Worm (Caenorhabditis elegans): ENCODE measurements around the gene C14C10.2.

C14C10.2 gene

DNA sequence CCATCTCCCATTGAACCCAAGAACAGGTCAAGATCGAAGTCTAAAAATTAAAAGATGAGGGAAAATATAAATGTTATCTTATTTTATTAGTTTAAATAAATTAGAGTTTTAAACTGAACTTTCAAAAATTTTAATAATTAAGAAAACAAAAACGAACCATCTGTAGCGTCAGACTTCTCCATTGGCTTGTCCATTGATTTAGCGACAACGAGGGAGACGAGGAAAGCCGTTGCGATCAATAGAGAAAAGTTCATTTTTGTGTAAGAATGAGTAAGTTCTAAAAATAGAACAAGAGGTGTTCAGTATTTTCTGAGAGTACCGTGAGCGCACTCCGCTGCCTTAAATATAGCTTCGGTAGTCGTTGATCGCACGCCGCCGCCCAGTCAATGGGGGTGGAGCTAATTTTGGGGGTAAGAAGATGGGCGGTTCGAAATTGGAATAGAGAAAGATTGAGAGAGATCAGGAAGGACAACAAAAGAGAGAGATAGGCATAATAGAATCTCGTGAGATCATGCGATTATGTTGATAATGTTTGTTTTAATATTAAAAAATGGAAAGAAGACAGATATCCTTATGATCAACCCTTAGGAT lies 42.1 kb downstream of the C14C10.2 start, which contains the start of gene F45D3.3:
Gene F45D3.3, minus strand, starts transcription at position 350 of the 591 bp plus-strand sequence.
- no peak for TF ChIP-seq snpc-4 (tag; optimal IDR thresholded peaks at IDR 0.05)
- TF ChIP-seq mls-2 (tag; optimal IDR thresholded peaks at IDR 0.05): no peak
- no peak for TF ChIP-seq hlh-1 (tag; optimal IDR thresholded peaks at IDR 0.05)
- no peak for TF ChIP-seq sem-2 (GFP tag; optimal IDR thresholded peaks at IDR 0.05)
- TF ChIP-seq lin-32 (GFP tag; optimal IDR thresholded peaks at IDR 0.05): no peak

DNA sequence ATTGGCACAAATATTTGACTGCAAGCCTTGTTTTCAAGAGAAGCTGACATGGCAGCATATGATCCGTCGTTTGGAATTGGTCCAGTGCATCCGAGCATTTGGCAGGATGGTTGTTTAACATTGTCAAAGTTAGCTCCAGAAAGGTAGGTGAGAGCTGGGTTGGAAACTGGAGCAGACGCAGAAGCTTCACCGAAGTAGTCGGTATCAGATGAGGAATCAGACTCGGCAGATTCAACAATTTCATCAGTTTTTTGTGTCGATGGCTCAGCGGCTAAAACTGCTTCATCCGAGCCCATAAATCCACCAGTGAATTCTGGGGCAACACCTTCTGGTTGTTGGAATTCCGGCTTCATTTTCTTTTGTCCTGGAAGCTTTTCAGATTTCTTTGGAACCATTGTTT lies 42.7 kb downstream of the C14C10.2 start:
- TF ChIP-seq lsy-2 (tag; optimal IDR thresholded peaks at IDR 0.05) (no peak), ceh-83 (GFP tag; optimal IDR thresholded peaks at IDR 0.05) (no peak), blmp-1 (tag; optimal IDR thresholded peaks at IDR 0.05) (no peak), flh-1 (GFP tag; optimal IDR thresholded peaks at IDR 0.05) (no peak), elt-1 (tag; optimal IDR thresholded peaks at IDR 0.05; ENCODE audit: borderline replicate concordance, insufficient read depth) (no peak), unc-39 (tag; optimal IDR thresholded peaks at IDR 0.05) (no peak), lin-13 (tag; optimal IDR thresholded peaks at IDR 0.05) (no peak), unc-120 (tag; optimal IDR thresholded peaks at IDR 0.05; ENCODE audit: poor library complexity, severe bottlenecking) (no peak), nhr-76 (tag; optimal IDR thresholded peaks at IDR 0.05) (no peak), mab-5 (tag; optimal IDR thresholded peaks at IDR 0.05) (no peak), pha-4 (tag; optimal IDR thresholded peaks at IDR 0.05) (no peak), zip-8 (tag; optimal IDR thresholded peaks at IDR 0.05) (no peak), ceh-39 (tag; optimal IDR thresholded peaks at IDR 0.05) (no peak), ztf-11 (tag; optimal IDR thresholded peaks at IDR 0.05) (no peak)

ce11 chrV:12548830-12549229 lies 43.4 kb downstream of the C14C10.2 start:
- TF ChIP-seq mls-2 (tag; optimal IDR thresholded peaks at IDR 0.05) (no peak), M03D4.4 (tag; optimal IDR thresholded peaks at IDR 0.05) (no peak), tbx-8 (GFP tag; optimal IDR thresholded peaks at IDR 0.05) (no peak), elt-3 (tag; optimal IDR thresholded peaks at IDR 0.05) (no peak), sem-2 (GFP tag; optimal IDR thresholded peaks at IDR 0.05) (no peak), ham-2 (GFP tag; optimal IDR thresholded peaks at IDR 0.05) (no peak), nhr-76 (tag; optimal IDR thresholded peaks at IDR 0.05) (no peak), ces-1 (GFP tag; optimal IDR thresholded peaks at IDR 0.05) (no peak), nhr-28 (tag; optimal IDR thresholded peaks at IDR 0.05) (no peak), hlh-1 (tag; optimal IDR thresholded peaks at IDR 0.05) (no peak), nhr-2 (tag; optimal IDR thresholded peaks at IDR 0.05) (no peak), nhr-12 (tag; optimal IDR thresholded peaks at IDR 0.05) (no peak), unc-62 (GFP tag; optimal IDR thresholded peaks at IDR 0.05) (no peak)

DNA sequence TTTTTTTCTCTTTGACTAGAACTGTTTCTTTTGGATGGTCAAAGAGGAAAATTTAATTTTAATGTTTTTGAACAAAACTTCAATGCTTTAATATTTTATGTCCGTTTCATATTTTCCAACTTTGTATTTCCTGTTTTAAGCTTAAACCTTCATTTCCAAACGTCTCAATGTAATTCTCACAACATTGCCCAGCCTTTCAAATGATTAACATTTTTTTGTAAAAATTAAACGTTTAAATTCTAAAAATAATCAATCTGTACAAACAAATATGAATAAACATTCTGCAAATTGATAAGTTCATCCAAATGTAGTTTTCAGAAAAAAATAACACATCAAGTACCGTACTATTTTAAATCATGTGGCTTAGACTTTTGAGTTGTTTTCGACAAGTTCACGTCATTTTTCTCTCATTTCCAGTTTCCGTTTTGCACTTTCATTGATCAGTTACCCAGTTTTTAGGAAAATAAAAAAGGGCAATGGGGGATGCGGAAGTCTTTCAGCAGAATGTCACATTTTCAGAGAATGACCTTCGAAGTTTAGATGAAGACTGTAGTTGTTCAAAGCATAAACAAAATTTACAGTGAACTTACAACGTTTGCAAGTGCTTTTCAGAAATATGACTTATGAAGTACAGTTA lies 49.5 kb downstream of the C14C10.2 start:
- TF ChIP-seq ces-1 (GFP tag; optimal IDR thresholded peaks at IDR 0.05) (no peak), elt-1 (tag; optimal IDR thresholded peaks at IDR 0.05; ENCODE audit: borderline replicate concordance, insufficient read depth) (no peak), lin-32 (GFP tag; optimal IDR thresholded peaks at IDR 0.05) (no peak), elt-3 (tag; optimal IDR thresholded peaks at IDR 0.05) (no peak), ceh-43 (GFP tag; optimal IDR thresholded peaks at IDR 0.05) (no peak)

DNA sequence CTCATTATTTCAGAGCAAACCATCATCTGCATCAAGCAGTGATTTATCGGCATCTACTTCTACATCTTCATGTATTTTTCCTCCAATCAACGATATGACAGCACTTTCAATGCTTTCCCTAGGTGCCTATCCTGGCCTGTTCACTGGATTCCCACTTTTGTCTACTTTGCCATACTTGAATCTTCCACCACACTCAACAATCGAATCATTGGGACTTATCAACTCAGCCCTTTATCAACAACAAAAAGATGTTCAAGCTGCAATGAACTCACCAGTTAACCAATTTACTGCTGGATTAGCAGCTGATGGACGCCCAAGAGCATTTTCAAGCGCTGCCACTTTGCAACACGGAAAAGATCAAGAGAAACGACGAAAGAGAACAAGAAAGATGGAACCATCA lies 51.1 kb downstream of the C14C10.2 start:
- no peak for TF ChIP-seq unc-62 (GFP tag; optimal IDR thresholded peaks at IDR 0.05)
- TF ChIP-seq unc-39 (tag; optimal IDR thresholded peaks at IDR 0.05): no peak
- no peak for TF ChIP-seq nhr-28 (tag; optimal IDR thresholded peaks at IDR 0.05)
- TF ChIP-seq unc-120 (tag; optimal IDR thresholded peaks at IDR 0.05; ENCODE audit: poor library complexity, severe bottlenecking): no peak
- no peak for TF ChIP-seq elt-1 (tag; optimal IDR thresholded peaks at IDR 0.05; ENCODE audit: borderline replicate concordance, insufficient read depth)
- TF ChIP-seq ceh-39 (tag; optimal IDR thresholded peaks at IDR 0.05): no peak
- TF ChIP-seq lin-13 (tag; optimal IDR thresholded peaks at IDR 0.05): no peak
- no peak for TF ChIP-seq drap-1 (GFP tag; optimal IDR thresholded peaks at IDR 0.05)
- no peak for TF ChIP-seq nhr-76 (tag; optimal IDR thresholded peaks at IDR 0.05)
- TF ChIP-seq sptf-1 (tag; optimal IDR thresholded peaks at IDR 0.05): no peak
- no peak for TF ChIP-seq sem-2 (GFP tag; optimal IDR thresholded peaks at IDR 0.05)
- TF ChIP-seq ztf-11 (tag; optimal IDR thresholded peaks at IDR 0.05): no peak
- no peak for TF ChIP-seq hlh-1 (tag; optimal IDR thresholded peaks at IDR 0.05)
- TF ChIP-seq bed-3 (GFP tag; optimal IDR thresholded peaks at IDR 0.05): no peak
- no peak for TF ChIP-seq ham-2 (GFP tag; optimal IDR thresholded peaks at IDR 0.05)
- no peak for TF ChIP-seq lin-32 (GFP tag; optimal IDR thresholded peaks at IDR 0.05)
- TF ChIP-seq mls-2 (tag; optimal IDR thresholded peaks at IDR 0.05): no peak
- no peak for TF ChIP-seq nhr-2 (tag; optimal IDR thresholded peaks at IDR 0.05)
- TF ChIP-seq elt-3 (tag; optimal IDR thresholded peaks at IDR 0.05): no peak

Measured in whole organism, mixed stage, embryonic.